Fruit fly (Drosophila melanogaster): Measurements from ENCODE around the gene CG8312.

Gene CG8312

dm6 chr3R:9625443-9625842 lies 34.3 kb downstream of the CG8312 start:
- no peak for TF ChIP-seq tai (GFP tag; optimal IDR thresholded peaks at IDR 0.05)
- TF ChIP-seq Hr83 (GFP tag; optimal IDR thresholded peaks at IDR 0.05; ENCODE audit: poor library complexity, severe bottlenecking): peak; percentile 89
- TF ChIP-seq HLH106 (tag; optimal IDR thresholded peaks at IDR 0.05): no peak

dm6 chr3R:9626266-9626665 lies 35.2 kb downstream of the CG8312 start:
- TF ChIP-seq Hr83 (GFP tag; optimal IDR thresholded peaks at IDR 0.05; ENCODE audit: poor library complexity, severe bottlenecking) (no peak), HLH106 (tag; optimal IDR thresholded peaks at IDR 0.05) (no peak), ey (GFP tag; optimal IDR thresholded peaks at IDR 0.05) (no peak), Dif (GFP tag; optimal IDR thresholded peaks at IDR 0.05; ENCODE audit: partially characterized antibody) (no peak), dsf (GFP tag; optimal IDR thresholded peaks at IDR 0.05; ENCODE audit: borderline replicate concordance) (no peak), foxo (GFP tag; optimal IDR thresholded peaks at IDR 0.05) (no peak), lola (GFP tag; optimal IDR thresholded peaks at IDR 0.05) (no peak), tai (GFP tag; optimal IDR thresholded peaks at IDR 0.05) (no peak), usp (GFP tag; optimal IDR thresholded peaks at IDR 0.05) (no peak), OdsH (GFP tag; optimal IDR thresholded peaks at IDR 0.05) (no peak), sv (GFP tag; optimal IDR thresholded peaks at IDR 0.05) (no peak), fru (GFP tag; optimal IDR thresholded peaks at IDR 0.05) (no peak), Abd-B (GFP tag; optimal IDR thresholded peaks at IDR 0.05) (no peak), Jra (GFP tag; optimal IDR thresholded peaks at IDR 0.05) (no peak), CG9705 (GFP tag; optimal IDR thresholded peaks at IDR 0.05) (no peak), sage (GFP tag; optimal IDR thresholded peaks at IDR 0.05) (no peak), psq (GFP tag; optimal IDR thresholded peaks at IDR 0.05) (no peak)

- TF ChIP-seq foxo (GFP tag; optimal IDR thresholded peaks at IDR 0.05): peak in 1 of 2 experiments; percentile 73
- TF ChIP-seq GATAd (GFP tag; optimal IDR thresholded peaks at IDR 0.05): no peak
- TF ChIP-seq sage (GFP tag; optimal IDR thresholded peaks at IDR 0.05): peak; percentile 6
- TF ChIP-seq dsf (GFP tag; optimal IDR thresholded peaks at IDR 0.05; ENCODE audit: borderline replicate concordance): no peak
- peak; percentile 60 for TF ChIP-seq br (GFP tag; optimal IDR thresholded peaks at IDR 0.05)
- no peak for TF ChIP-seq Myc (optimal IDR thresholded peaks at IDR 0.05)
- no peak for TF ChIP-seq N (GFP tag; optimal IDR thresholded peaks at IDR 0.05)
- TF ChIP-seq CG32264 (GFP tag; optimal IDR thresholded peaks at IDR 0.05): no peak
- no peak for TF ChIP-seq Rel (GFP tag; optimal IDR thresholded peaks at IDR 0.05)
- TF ChIP-seq Rel (tag; optimal IDR thresholded peaks at IDR 0.05): peak; percentile 39
- TF ChIP-seq Hr83 (GFP tag; optimal IDR thresholded peaks at IDR 0.05; ENCODE audit: poor library complexity, severe bottlenecking): no peak
- TF ChIP-seq Abd-B (GFP tag; optimal IDR thresholded peaks at IDR 0.05): no peak
- peak; percentile 60 for TF ChIP-seq fru (GFP tag; optimal IDR thresholded peaks at IDR 0.05)
- no peak for TF ChIP-seq Vsx2 (GFP tag; optimal IDR thresholded peaks at IDR 0.05; ENCODE audit: partially characterized antibody)
- peak; percentile 25 for TF ChIP-seq woc (GFP tag; optimal IDR thresholded peaks at IDR 0.05)
- TF ChIP-seq dmrt93B (GFP tag; optimal IDR thresholded peaks at IDR 0.05): no peak
- no peak for TF ChIP-seq Hr78 (GFP tag; optimal IDR thresholded peaks at IDR 0.05)
- TF ChIP-seq Dif (GFP tag; optimal IDR thresholded peaks at IDR 0.05; ENCODE audit: partially characterized antibody): no peak
- TF ChIP-seq rgr (GFP tag; optimal IDR thresholded peaks at IDR 0.05): peak; percentile 73
- TF ChIP-seq h (GFP tag; optimal IDR thresholded peaks at IDR 0.05): peak; percentile 75
- TF ChIP-seq Mio (GFP tag; optimal IDR thresholded peaks at IDR 0.05): no peak
- TF ChIP-seq psq (GFP tag; optimal IDR thresholded peaks at IDR 0.05): peak; percentile 42
- TF ChIP-seq pan (optimal IDR thresholded peaks at IDR 0.05): no peak
- TF ChIP-seq lola (GFP tag; optimal IDR thresholded peaks at IDR 0.05): no peak
- peak; percentile 79 for TF ChIP-seq Hnf4 (GFP tag; optimal IDR thresholded peaks at IDR 0.05)
- TF ChIP-seq CrebA (GFP tag; optimal IDR thresholded peaks at IDR 0.05; ENCODE audit: borderline replicate concordance): no peak
- no peak for TF ChIP-seq dl (GFP tag; optimal IDR thresholded peaks at IDR 0.05; ENCODE audit: insufficient read depth in 1 of 2, partially characterized antibody in 2 of 2)
- TF ChIP-seq CG9705 (GFP tag; optimal IDR thresholded peaks at IDR 0.05): peak; percentile 8
- TF ChIP-seq HLH106 (tag; optimal IDR thresholded peaks at IDR 0.05): peak; percentile 62
- TF ChIP-seq OdsH (GFP tag; optimal IDR thresholded peaks at IDR 0.05): peak; percentile 45
- no peak for TF ChIP-seq jim (GFP tag; optimal IDR thresholded peaks at IDR 0.05)
- peak; percentile 61 for TF ChIP-seq ey (GFP tag; optimal IDR thresholded peaks at IDR 0.05)
- TF ChIP-seq Sp1 (GFP tag; optimal IDR thresholded peaks at IDR 0.05): peak; percentile 59
- no peak for TF ChIP-seq Dfd (GFP tag; optimal IDR thresholded peaks at IDR 0.05)
- TF ChIP-seq sv (GFP tag; optimal IDR thresholded peaks at IDR 0.05): peak; percentile 48
- TF ChIP-seq usp (GFP tag; optimal IDR thresholded peaks at IDR 0.05): no peak
- peak; percentile 58 for TF ChIP-seq brk (GFP tag; optimal IDR thresholded peaks at IDR 0.05)
- TF ChIP-seq Jra (GFP tag; optimal IDR thresholded peaks at IDR 0.05): peak; percentile 84
- no peak for TF ChIP-seq tai (GFP tag; optimal IDR thresholded peaks at IDR 0.05)
Measured at dm6 chr3R:9626880-9627401, 35.8 kb downstream of the CG8312 start, which contains the start of the genes CG9427 and CG8319. CG9427 (minus strand) TSS chr3R:9626930. CG8319 (plus strand) TSS chr3R:9627321.

Measured in whole organism, wandering third instar larva.